Worm (Caenorhabditis elegans) whole organism, L4 larva: ENCODE measurements around the gene B0222.5.

ENCODE experiments used
- D1046.2 ChIP-seq: fragments of 200-800 bp; sonication (Bioruptor generic); IDR thresholded peaks from 2 replicates; pipeline ENCODE4 v1.3.6; 2022; ENCODE audit warnings: missing genetic modification characterization, missing compliant biosample characterization
- R02D3.7 ChIP-seq: fragments of 150-350 bp; sonication (generic microtip); optimal IDR thresholded peaks from 3 replicates; lab custom pipeline; 2014; ENCODE audit warnings: missing biosample characterization, missing genetic modification characterization
- T20F7.1 ChIP-seq: fragments of 200-800 bp; sonication (Bioruptor generic); optimal IDR thresholded peaks from 2 replicates; lab custom pipeline; 2018; ENCODE audit warnings: mild to moderate bottlenecking, missing genetic modification characterization, missing compliant biosample characterization
- T26A8.4 ChIP-seq: fragments of 200-800 bp; sonication (Bioruptor generic); IDR thresholded peaks from 2 replicates; pipeline ENCODE4 v1.3.6; 2022; ENCODE audit warnings: missing genetic modification characterization, missing compliant biosample characterization
- Y5F2A.4 ChIP-seq: fragments of 200-800 bp; sonication (Bioruptor generic); optimal IDR thresholded peaks from 2 replicates; lab custom pipeline; 2018; ENCODE audit warnings: mild to moderate bottlenecking, missing genetic modification characterization, missing compliant biosample characterization
- Y75B8A.6 ChIP-seq: fragments of 200-800 bp; sonication (Bioruptor generic); IDR thresholded peaks from 2 replicates; pipeline ENCODE4 v1.3.6; 2022; ENCODE audit warnings: missing genetic modification reagents, missing genetic modification characterization, missing compliant biosample characterization
- ZK546.5 ChIP-seq, 2 experiments: sonication (generic microtip); optimal IDR thresholded peaks; 2 replicates each; lab custom pipeline; 2017; ENCODE audit warnings: missing biosample characterization in 2 of 2, missing genetic modification characterization in 2 of 2
- aha-1 ChIP-seq: fragments of 150-350 bp; peaks from one replicate; lab custom pipeline; 2014; ENCODE audit warnings: missing biosample characterization, missing genetic modification characterization
- aly-2 ChIP-seq: sonication (generic microtip); optimal IDR thresholded peaks from 2 replicates; lab custom pipeline; 2018; ENCODE audit warnings: missing biosample characterization, missing genetic modification characterization
- ama-1 ChIP-seq: fragments of 150-350 bp; optimal IDR thresholded peaks from 2 replicates; lab custom pipeline; 2014; ENCODE audit warnings: inconsistent platforms, mixed read lengths
- attf-4 ChIP-seq: sonication (generic microtip); optimal IDR thresholded peaks from 3 replicates; lab custom pipeline; 2017; ENCODE audit warnings: missing biosample characterization, missing genetic modification characterization
- ceh-28 ChIP-seq: fragments of 150-350 bp; optimal IDR thresholded peaks from 2 replicates; lab custom pipeline; 2014; ENCODE audit warnings: missing biosample characterization, missing genetic modification reagents, missing genetic modification characterization
- ceh-32 ChIP-seq: sonication (generic microtip); optimal IDR thresholded peaks from 2 replicates; lab custom pipeline; 2016; ENCODE audit warnings: mild to moderate bottlenecking, missing genetic modification characterization, missing compliant biosample characterization; ENCODE audit not compliant: poor library complexity
- ceh-82 ChIP-seq: sonication (generic microtip); optimal IDR thresholded peaks from 2 replicates; lab custom pipeline; 2017; ENCODE audit warnings: missing biosample characterization, missing genetic modification characterization
- ces-1 ChIP-seq: fragments of 150-350 bp; sonication (generic microtip); optimal IDR thresholded peaks from 4 replicates; lab custom pipeline; 2014; ENCODE audit warnings: missing biosample characterization, missing genetic modification reagents, missing genetic modification characterization
- ctbp-1 ChIP-seq: fragments of 200-800 bp; sonication (Bioruptor generic); IDR thresholded peaks from 2 replicates; pipeline ENCODE4 v1.3.6; 2022; ENCODE audit warnings: missing genetic modification reagents, missing genetic modification characterization, missing compliant biosample characterization
- daf-16 ChIP-seq, 3 experiments: sonication (generic microtip); optimal IDR thresholded peaks; 2 replicates each; lab custom pipeline; 2016 to 2017; ENCODE audit warnings: missing genetic modification characterization in 3 of 3, missing genetic modification reagents in 3 of 3, mild to moderate bottlenecking in 2 of 3, missing compliant biosample characterization in 2 of 3, missing biosample characterization in 1 of 3, moderate library complexity in 1 of 3
- dmd-9 ChIP-seq: fragments of 200-800 bp; sonication (Bioruptor generic); IDR thresholded peaks from 2 replicates; pipeline ENCODE4 v1.3.6; 2022; ENCODE audit warnings: missing genetic modification reagents, missing genetic modification characterization, missing compliant biosample characterization
- dpl-1 ChIP-seq: fragments of 150-350 bp; optimal IDR thresholded peaks from 2 replicates; lab custom pipeline; 2014; ENCODE audit warnings: missing biosample characterization, missing genetic modification reagents, missing genetic modification characterization
- dve-1 ChIP-seq: sonication (generic microtip); optimal IDR thresholded peaks from 2 replicates; lab custom pipeline; 2017; ENCODE audit warnings: antibody characterized with exemption, mild to moderate bottlenecking, missing genetic modification characterization, missing compliant biosample characterization; ENCODE audit not compliant: insufficient read depth
- fkh-10 ChIP-seq: fragments of 150-350 bp; optimal IDR thresholded peaks from 2 replicates; lab custom pipeline; 2014; ENCODE audit warnings: missing biosample characterization, missing genetic modification reagents, missing genetic modification characterization
- gei-8 ChIP-seq: fragments of 200-800 bp; sonication (Bioruptor generic); optimal IDR thresholded peaks from 2 replicates; lab custom pipeline; 2018; ENCODE audit warnings: mild to moderate bottlenecking, missing genetic modification characterization, missing compliant biosample characterization
- hif-1 ChIP-seq, 2 experiments: sonication (generic microtip); optimal IDR thresholded peaks; 2 replicates each; lab custom pipeline; 2016 to 2017; ENCODE audit warnings: missing compliant biosample characterization in 2 of 2, missing genetic modification characterization in 2 of 2, missing genetic modification reagents in 2 of 2, missing genotype in 2 of 2, mild to moderate bottlenecking in 1 of 2
- jun-1 ChIP-seq: fragments of 150-350 bp; optimal IDR thresholded peaks from 2 replicates; lab custom pipeline; 2014; ENCODE audit warnings: missing biosample characterization, missing genetic modification reagents, missing genetic modification characterization
- lim-7 ChIP-seq: fragments of 200-800 bp; sonication (Bioruptor generic); IDR thresholded peaks from 2 replicates; pipeline ENCODE4 v1.3.6; 2022; ENCODE audit warnings: missing genetic modification characterization, missing compliant biosample characterization
- lin-38 ChIP-seq: fragments of 200-800 bp; sonication (Bioruptor generic); IDR thresholded peaks from 2 replicates; pipeline ENCODE4 v1.3.6; 2022; ENCODE audit warnings: missing genetic modification reagents, missing genetic modification characterization, missing compliant biosample characterization
- lir-3 ChIP-seq: sonication (generic microtip); optimal IDR thresholded peaks from 2 replicates; lab custom pipeline; 2016; ENCODE audit warnings: mild to moderate bottlenecking, missing genetic modification characterization, missing compliant biosample characterization
- lsy-2 ChIP-seq, 2 experiments: fragments of 150-350 bp in 1 of 2; sonication (generic microtip) in 1 of 2; optimal IDR thresholded peaks; 2 replicates each; lab custom pipeline; 2014 to 2017; ENCODE audit warnings: missing biosample characterization in 2 of 2, missing genetic modification characterization in 2 of 2
- mdl-1 ChIP-seq, 2 experiments: fragments of 150-350 bp in 1 of 2; sonication (generic microtip) in 1 of 2; optimal IDR thresholded peaks; 2 replicates each; lab custom pipeline; 2014 to 2017; ENCODE audit warnings: missing biosample characterization in 2 of 2, missing genetic modification characterization in 2 of 2
- mdt-29 ChIP-seq: fragments of 200-800 bp; sonication (Bioruptor generic); IDR thresholded peaks from 2 replicates; pipeline ENCODE4 v1.3.6; 2022; ENCODE audit warnings: missing genetic modification reagents, missing genetic modification characterization, missing compliant biosample characterization
- mxl-3 ChIP-seq: fragments of 200-800 bp; sonication (Bioruptor generic); optimal IDR thresholded peaks from 2 replicates; lab custom pipeline; 2018; ENCODE audit warnings: mild to moderate bottlenecking, missing genetic modification characterization, missing compliant biosample characterization
- nhr-11 ChIP-seq: fragments of 150-350 bp; optimal IDR thresholded peaks from 2 replicates; lab custom pipeline; 2014; ENCODE audit warnings: missing biosample characterization, missing genetic modification characterization
- nhr-42 ChIP-seq: fragments of 200-800 bp; sonication (Bioruptor generic); IDR thresholded peaks from 2 replicates; pipeline ENCODE4 v1.3.6; 2022; ENCODE audit warnings: missing genetic modification characterization, missing compliant biosample characterization
- nhr-6 ChIP-seq: fragments of 150-350 bp; optimal IDR thresholded peaks from 2 replicates; lab custom pipeline; 2014; ENCODE audit warnings: missing biosample characterization, missing genetic modification characterization
- pha-4 ChIP-seq, 2 experiments: fragments of 150-350 bp in 1 of 2; fragments of 200-800 bp in 1 of 2; sonication (Bioruptor generic) in 1 of 2; IDR thresholded peaks in 1 of 2; optimal IDR thresholded peaks in 1 of 2; 2 replicates each; pipeline versions ENCODE4 v1.3.6 to Lab custom; 2014 to 2022; ENCODE audit warnings: missing genetic modification characterization in 2 of 2, missing genetic modification reagents in 2 of 2, missing biosample characterization in 1 of 2, missing compliant biosample characterization in 1 of 2
- saeg-2 ChIP-seq: fragments of 200-800 bp; sonication (Bioruptor generic); IDR thresholded peaks from 2 replicates; pipeline ENCODE4 v1.3.6; 2022; ENCODE audit warnings: missing genetic modification reagents, missing genetic modification characterization, missing compliant biosample characterization
- set-16 ChIP-seq: fragments of 200-800 bp; sonication (Bioruptor generic); IDR thresholded peaks from 2 replicates; pipeline ENCODE4 v1.3.6; 2022; ENCODE audit warnings: missing genetic modification reagents, missing genetic modification characterization, missing compliant biosample characterization
- skn-1 ChIP-seq: fragments of 150-350 bp; optimal IDR thresholded peaks from 2 replicates; lab custom pipeline; 2014; ENCODE audit warnings: missing biosample characterization, missing genetic modification characterization
- snpc-1.2 ChIP-seq: fragments of 200-800 bp; sonication (Bioruptor generic); IDR thresholded peaks from 2 replicates; pipeline ENCODE4 v1.3.6; 2022; ENCODE audit warnings: missing genetic modification reagents, missing genetic modification characterization, missing compliant biosample characterization
- tra-1 ChIP-seq: fragments of 200-800 bp; sonication (Bioruptor generic); IDR thresholded peaks from 2 replicates; pipeline ENCODE4 v1.3.6; 2022; ENCODE audit warnings: missing genetic modification reagents, missing genetic modification characterization, missing compliant biosample characterization
- unc-62 ChIP-seq, 3 experiments: fragments of 150-350 bp in 1 of 3; sonication (generic microtip); optimal IDR thresholded peaks in 2 of 3; peaks in 1 of 3; 1 replicate in 1 of 3; 2 replicates in 2 of 3; lab custom pipeline; 2014 to 2017; ENCODE audit warnings: missing biosample characterization in 3 of 3, missing genetic modification characterization in 3 of 3, missing genetic modification reagents in 3 of 3, missing genotype in 1 of 3

Gene B0222.5

ce11 chrV:9124180-9124579 is 30.5 kb downstream of the B0222.5 start, which contains the start of gene F21C10.6:
TSS of gene F21C10.6 (plus strand) at chrV:9124480.
- no peak for TF ChIP-seq fkh-10 (GFP tag; lab: Kevin White, UChicago)
- TF ChIP-seq hif-1 (tag; optimal IDR thresholded peaks at IDR 0.05; lab: Kevin White, UChicago) = no peak
- TF ChIP-seq ama-1 = no peak
- TF ChIP-seq nhr-6 (tag; lab: Kevin White, UChicago) = no peak
- no peak for TF ChIP-seq lsy-2 (tag; optimal IDR thresholded peaks at IDR 0.05; lab: Kevin White, UChicago)
- TF ChIP-seq dve-1 (tag; lab: Kevin White, UChicago) = no peak
- no peak for TF ChIP-seq mdt-29 (GFP tag; lab: Robert Waterston, UW)
- no peak for TF ChIP-seq Y5F2A.4 (GFP tag; lab: Kevin White, UChicago)
- TF ChIP-seq dpl-1 = no peak
- no peak for TF ChIP-seq nhr-42 (GFP tag; lab: Robert Waterston, UW)
- no peak for TF ChIP-seq lim-7 (GFP tag; lab: Robert Waterston, UW)
- no peak for TF ChIP-seq pha-4 (GFP tag; IDR thresholded peaks at IDR 0.05; lab: Robert Waterston, UW)
- TF ChIP-seq pha-4 (tag; optimal IDR thresholded peaks at IDR 0.05; lab: Kevin White, UChicago) = no peak
- no peak for TF ChIP-seq saeg-2
- no peak for TF ChIP-seq ZK546.5 (tag; optimal IDR thresholded peaks at IDR 0.05; lab: Kevin White, UChicago)
- TF ChIP-seq tra-1 (GFP tag; lab: Robert Waterston, UW) = no peak
- no peak for TF ChIP-seq set-16 (GFP tag; lab: Robert Waterston, UW)
- no peak for TF ChIP-seq gei-8 (GFP tag; lab: Kevin White, UChicago)
- TF ChIP-seq aly-2 (tag; lab: Kevin White, UChicago) = no peak
- TF ChIP-seq, all 104 proteins: peak for 0

- TF ChIP-seq aha-1 (tag; lab: Kevin White, UChicago) (peak; percentile 76), ceh-82 (tag; lab: Kevin White, UChicago) (no peak)
Observed at ce11 chrV:9123186-9123585, 31.5 kb downstream of the B0222.5 start, which contains the start of gene F21C10.11. TSS of gene F21C10.11 (plus strand) at chrV:9123486.

- TF ChIP-seq ceh-32 (tag; lab: Kevin White, UChicago) (no peak), ceh-28 (tag; lab: Kevin White, UChicago) (no peak), R02D3.7 (tag; lab: Kevin White, UChicago) (no peak), daf-16 (GFP tag; optimal IDR thresholded peaks at IDR 0.05; lab: Kevin White, UChicago) (no peak), daf-16 (tag; optimal IDR thresholded peaks at IDR 0.05; lab: Kevin White, UChicago) (no peak), mxl-3 (GFP tag; lab: Kevin White, UChicago) (no peak), T26A8.4 (GFP tag; lab: Robert Waterston, UW) (no peak), attf-4 (no peak), ceh-82 (tag; lab: Kevin White, UChicago) (no peak), unc-62 (GFP tag; optimal IDR thresholded peaks at IDR 0.05 in 1 of 2; lab: Kevin White, UChicago) (no peak), unc-62 (tag; optimal IDR thresholded peaks at IDR 0.05; lab: Kevin White, UChicago) (no peak), ZK546.5 (tag; optimal IDR thresholded peaks at IDR 0.05; lab: Kevin White, UChicago) (no peak), dmd-9 (no peak), mdl-1 (tag; optimal IDR thresholded peaks at IDR 0.05; lab: Kevin White, UChicago) (no peak), skn-1 (no peak)
- TF ChIP-seq, all 104 proteins: peak for 0
Observed at ce11 chrV:9122004-9122403, 32.7 kb downstream of the B0222.5 start, which contains the start of gene F21C10.13. TSS of gene F21C10.13 (plus strand) at chrV:9122304.

- TF ChIP-seq nhr-11 = no peak
- TF ChIP-seq jun-1 (tag; lab: Kevin White, UChicago) = no peak
- TF ChIP-seq ces-1 = no peak
- TF ChIP-seq fkh-10 (GFP tag; lab: Kevin White, UChicago) = no peak
- TF ChIP-seq snpc-1.2 (GFP tag; lab: Robert Waterston, UW) = no peak
- no peak for TF ChIP-seq aha-1 (tag; lab: Kevin White, UChicago)
- TF ChIP-seq mdt-29 (GFP tag; lab: Robert Waterston, UW) = no peak
- no peak for TF ChIP-seq ceh-32 (tag; lab: Kevin White, UChicago)
- no peak for TF ChIP-seq lim-7 (GFP tag; lab: Robert Waterston, UW)
- no peak for TF ChIP-seq lin-38 (GFP tag; lab: Robert Waterston, UW)
- TF ChIP-seq T20F7.1 (GFP tag; lab: Kevin White, UChicago) = no peak
- TF ChIP-seq D1046.2 (GFP tag; lab: Robert Waterston, UW) = no peak
- TF ChIP-seq Y5F2A.4 (GFP tag; lab: Kevin White, UChicago) = no peak
- TF ChIP-seq lir-3 (tag; lab: Kevin White, UChicago) = no peak
- TF ChIP-seq T26A8.4 (GFP tag; lab: Robert Waterston, UW) = no peak
- TF ChIP-seq mxl-3 (GFP tag; lab: Kevin White, UChicago) = no peak
- TF ChIP-seq Y75B8A.6 (GFP tag; lab: Robert Waterston, UW) = no peak
- TF ChIP-seq ctbp-1 (GFP tag; lab: Robert Waterston, UW) = no peak
Observed at ce11 chrV:9112467-9112866, 42.2 kb downstream of the B0222.5 start, which contains the start of gene F21C10.7. TSS of gene F21C10.7 (plus strand) at chrV:9112767.
